Fruit fly (Drosophila melanogaster) whole organism, embryonic: ENCODE results near the gene Polr2I.

Experiments
- Atf6 ChIP-seq: fragments of 200-800 bp; sonication (Bioruptor generic); IDR thresholded peaks from 2 replicates; pipeline ENCODE4 v1.3.6; 2022; ENCODE audit warnings: missing biosample characterization, missing genetic modification characterization
- BEAF-32 ChIP-seq: fragments of 200-800 bp; sonication (Bioruptor generic); optimal IDR thresholded peaks from 3 replicates; lab custom pipeline; 2017; ENCODE audit warnings: missing biosample characterization, missing genetic modification characterization, mild to moderate bottlenecking, moderate library complexity, missing genetic modification reagents
- CG1024 ChIP-seq: fragments of 200-800 bp; sonication (Bioruptor generic); IDR thresholded peaks from 2 replicates; pipeline ENCODE4 v1.3.6; 2022; ENCODE audit warnings: missing biosample characterization, missing genetic modification characterization
- CG12104 ChIP-seq: fragments of 200-800 bp; sonication (Bioruptor generic); optimal IDR thresholded peaks from 3 replicates; lab custom pipeline; 2016; ENCODE audit warnings: missing biosample characterization, missing genetic modification characterization
- CG12391 ChIP-seq: fragments of 200-800 bp; sonication (Bioruptor generic); optimal IDR thresholded peaks from 3 replicates; lab custom pipeline; 2018; ENCODE audit warnings: missing biosample characterization, mild to moderate bottlenecking, missing genetic modification characterization, moderate library complexity
- CG12659 ChIP-seq: fragments of 200-800 bp; sonication (Bioruptor generic); optimal IDR thresholded peaks from 3 replicates; lab custom pipeline; 2017; ENCODE audit warnings: mild to moderate bottlenecking, missing biosample characterization, missing genetic modification reagents, missing genetic modification characterization
- CG13287 ChIP-seq: fragments of 200-800 bp; sonication (Bioruptor generic); IDR thresholded peaks from 2 replicates; pipeline ENCODE4 v1.3.6; 2022; ENCODE audit warnings: missing biosample characterization, missing genetic modification characterization; ENCODE audit not compliant: partially characterized antibody
- CG14441 ChIP-seq: fragments of 200-800 bp; sonication (Bioruptor generic); IDR thresholded peaks from 2 replicates; pipeline ENCODE4 v1.3.6; 2022; ENCODE audit warnings: missing biosample characterization, missing genetic modification characterization
- CG1602 ChIP-seq: fragments of 200-800 bp; sonication (Bioruptor generic); optimal IDR thresholded peaks from 3 replicates; lab custom pipeline; 2016; ENCODE audit warnings: missing biosample characterization, missing genetic modification characterization
- CG17186 ChIP-seq: fragments of 200-800 bp; sonication (Bioruptor generic); optimal IDR thresholded peaks from 3 replicates; lab custom pipeline; 2017; ENCODE audit warnings: missing biosample characterization, missing genetic modification reagents, missing genetic modification characterization
- CG17829 ChIP-seq: fragments of 200-800 bp; optimal IDR thresholded peaks from 2 replicates; lab custom pipeline; 2019; ENCODE audit warnings: missing biosample characterization, mild to moderate bottlenecking, missing genetic modification characterization, moderate library complexity
- CG2116 ChIP-seq: fragments of 200-800 bp; sonication (Bioruptor generic); optimal IDR thresholded peaks from 3 replicates; lab custom pipeline; 2018; ENCODE audit warnings: missing biosample characterization, mild to moderate bottlenecking, missing genetic modification characterization
- CG2875 ChIP-seq: fragments of 200-800 bp; sonication (Bioruptor generic); optimal IDR thresholded peaks from 2 replicates; lab custom pipeline; 2017; ENCODE audit warnings: missing biosample characterization, mild to moderate bottlenecking, missing genetic modification characterization, missing genetic modification reagents
- CG30403 ChIP-seq: fragments of 200-800 bp; sonication (Bioruptor generic); optimal IDR thresholded peaks from 3 replicates; lab custom pipeline; 2016; ENCODE audit warnings: missing biosample characterization, missing genetic modification characterization
- CG4360 ChIP-seq: fragments of 200-800 bp; sonication (Bioruptor generic); IDR thresholded peaks from 2 replicates; pipeline ENCODE4 v1.3.6; 2022; ENCODE audit warnings: missing biosample characterization, missing genetic modification characterization
- CG4617 ChIP-seq: fragments of 200-800 bp; sonication (Bioruptor generic); optimal IDR thresholded peaks from 3 replicates; lab custom pipeline; 2016; ENCODE audit warnings: missing biosample characterization, missing genetic modification characterization, borderline replicate concordance
- CG5245 ChIP-seq: fragments of 200-800 bp; sonication (Bioruptor generic); optimal IDR thresholded peaks from 3 replicates; lab custom pipeline; 2016; ENCODE audit warnings: missing biosample characterization, missing genetic modification characterization
- CG6791 ChIP-seq: fragments of 200-800 bp; sonication (Bioruptor generic); IDR thresholded peaks from 3 replicates; pipeline ENCODE4 v1.3.6; 2022; ENCODE audit warnings: missing biosample characterization, missing genetic modification characterization; ENCODE audit not compliant: partially characterized antibody
- CG8089 ChIP-seq: fragments of 200-800 bp; sonication (Bioruptor generic); optimal IDR thresholded peaks from 3 replicates; lab custom pipeline; 2016; ENCODE audit warnings: missing biosample characterization, missing genetic modification characterization
- CG8290 ChIP-seq, 3 experiments: fragments of 200-800 bp; sonication (Bioruptor generic); optimal IDR thresholded peaks; 2 replicates each; lab custom pipeline; 2016 to 2019; ENCODE audit warnings: missing biosample characterization in 3 of 3, missing genetic modification characterization in 3 of 3, mild to moderate bottlenecking in 2 of 3, moderate library complexity in 1 of 3
- Drgx ChIP-seq: fragments of 200-800 bp; sonication (Bioruptor generic); IDR thresholded peaks from 2 replicates; pipeline ENCODE4 v1.3.6; 2022; ENCODE audit warnings: missing biosample characterization, missing genetic modification characterization
- E2f2 ChIP-seq: fragments of 200-800 bp; sonication (Bioruptor generic); IDR thresholded peaks from 2 replicates; pipeline ENCODE4 v1.3.6; 2022; ENCODE audit warnings: missing biosample characterization, missing genetic modification characterization
- Elba2 ChIP-seq: fragments of 200-800 bp; sonication (Bioruptor generic); optimal IDR thresholded peaks from 3 replicates; lab custom pipeline; 2016; ENCODE audit warnings: missing biosample characterization, missing genetic modification characterization
- Ets97D ChIP-seq: fragments of 200-800 bp; sonication (Bioruptor generic); optimal IDR thresholded peaks from 3 replicates; lab custom pipeline; 2016; ENCODE audit warnings: missing biosample characterization, missing genetic modification characterization
- H15 ChIP-seq: fragments of 200-800 bp; sonication (Bioruptor generic); IDR thresholded peaks from 3 replicates; pipeline ENCODE4 v1.3.6; 2022; ENCODE audit warnings: missing biosample characterization, missing genetic modification characterization
- HmgD ChIP-seq: fragments of 200-800 bp; sonication (Bioruptor generic); optimal IDR thresholded peaks from 3 replicates; lab custom pipeline; 2016; ENCODE audit warnings: missing biosample characterization, missing genetic modification characterization
- Hr3 ChIP-seq: fragments of 200-800 bp; sonication (Bioruptor generic); optimal IDR thresholded peaks from 3 replicates; lab custom pipeline; 2016; ENCODE audit warnings: missing biosample characterization, missing genetic modification characterization
- Hr51 ChIP-seq, 2 experiments: fragments of 200-800 bp; sonication (Bioruptor generic); optimal IDR thresholded peaks; 2 replicates in 1 of 2; 3 replicates in 1 of 2; lab custom pipeline; 2016 to 2018; ENCODE audit warnings: missing biosample characterization in 2 of 2, missing genetic modification characterization in 2 of 2, mild to moderate bottlenecking in 1 of 2, moderate library complexity in 1 of 2
- MTF-1 ChIP-seq: fragments of 200-800 bp; sonication (Bioruptor generic); optimal IDR thresholded peaks from 2 replicates; lab custom pipeline; 2018; ENCODE audit warnings: missing biosample characterization, mild to moderate bottlenecking, missing genetic modification characterization, borderline replicate concordance
- NfI ChIP-seq: fragments of 200-800 bp; sonication (Bioruptor generic); optimal IDR thresholded peaks from 3 replicates; lab custom pipeline; 2018; ENCODE audit warnings: missing biosample characterization, mild to moderate bottlenecking, missing genetic modification characterization, moderate library complexity
- Oli ChIP-seq: fragments of 200-800 bp; sonication (Bioruptor generic); optimal IDR thresholded peaks from 2 replicates; lab custom pipeline; 2018; ENCODE audit warnings: missing biosample characterization, mild to moderate bottlenecking, missing genetic modification characterization, moderate library complexity
- ase ChIP-seq: fragments of 200-800 bp; sonication (Bioruptor generic); IDR thresholded peaks from 3 replicates; pipeline ENCODE4 v1.3.6; 2022; ENCODE audit warnings: missing biosample characterization, missing genetic modification characterization
- da ChIP-seq: fragments of 200-800 bp; sonication (Bioruptor generic); optimal IDR thresholded peaks from 2 replicates; lab custom pipeline; 2016; ENCODE audit warnings: missing biosample characterization, missing genetic modification characterization
- hbn ChIP-seq: fragments of 200-800 bp; sonication (Bioruptor generic); IDR thresholded peaks from 2 replicates; pipeline ENCODE4 v1.3.6; 2022; ENCODE audit warnings: missing biosample characterization, missing genetic modification characterization; ENCODE audit not compliant: partially characterized antibody
- insv ChIP-seq, 2 experiments: fragments of 200-800 bp; sonication (Bioruptor generic); optimal IDR thresholded peaks; 3 replicates each; lab custom pipeline; 2016 to 2018; ENCODE audit warnings: missing biosample characterization in 2 of 2, missing genetic modification characterization in 2 of 2
- knrl ChIP-seq: fragments of 200-800 bp; sonication (Bioruptor generic); IDR thresholded peaks from 3 replicates; pipeline ENCODE4 v1.3.6; 2022; ENCODE audit warnings: missing biosample characterization, missing genetic modification characterization; ENCODE audit not compliant: partially characterized antibody
- maf-S ChIP-seq: fragments of 200-800 bp; sonication (Bioruptor generic); optimal IDR thresholded peaks from 2 replicates; lab custom pipeline; 2016; ENCODE audit warnings: missing biosample characterization, missing genetic modification characterization
- mld ChIP-seq: fragments of 200-800 bp; sonication (Bioruptor generic); IDR thresholded peaks from 3 replicates; pipeline ENCODE4 v1.3.6; 2022; ENCODE audit warnings: missing biosample characterization, missing genetic modification characterization; ENCODE audit not compliant: partially characterized antibody
- oc ChIP-seq: fragments of 200-800 bp; sonication (Bioruptor generic); optimal IDR thresholded peaks from 2 replicates; lab custom pipeline; 2018; ENCODE audit warnings: missing biosample characterization, mild to moderate bottlenecking, missing genetic modification characterization, moderate library complexity
- phol ChIP-seq: fragments of 200-800 bp; sonication (Bioruptor generic); optimal IDR thresholded peaks from 3 replicates; lab custom pipeline; 2018; ENCODE audit warnings: missing biosample characterization, mild to moderate bottlenecking, missing genetic modification characterization, moderate library complexity
- pzg ChIP-seq: fragments of 200-800 bp; sonication (Bioruptor generic); optimal IDR thresholded peaks from 3 replicates; lab custom pipeline; 2018; ENCODE audit warnings: missing biosample characterization, mild to moderate bottlenecking, missing genetic modification characterization, moderate library complexity
- repo ChIP-seq: fragments of 200-800 bp; sonication (Bioruptor generic); optimal IDR thresholded peaks from 2 replicates; lab custom pipeline; 2016; ENCODE audit warnings: missing biosample characterization, missing genetic modification characterization
- sna ChIP-seq: fragments of 200-800 bp; sonication (Bioruptor generic); IDR thresholded peaks from 2 replicates; pipeline ENCODE4 v1.3.6; 2022; ENCODE audit warnings: missing biosample characterization, missing genetic modification characterization; ENCODE audit not compliant: partially characterized antibody
- twi ChIP-seq: fragments of 200-800 bp; optimal IDR thresholded peaks from 2 replicates; lab custom pipeline; 2019; ENCODE audit warnings: missing biosample characterization, mild to moderate bottlenecking, missing genetic modification characterization, moderate library complexity
- zen ChIP-seq: fragments of 200-800 bp; sonication (Bioruptor generic); optimal IDR thresholded peaks from 3 replicates; lab custom pipeline; 2018; ENCODE audit warnings: missing biosample characterization, mild to moderate bottlenecking, missing genetic modification characterization, moderate library complexity

Polr2I gene

dm6 chr3R:14311027-14311426, 2.1 kb downstream of the Polr2I start (continued):
- no peak for TF ChIP-seq Hr51 (GFP tag; optimal IDR thresholded peaks at IDR 0.05; lab: Kevin White, UChicago)
- TF ChIP-seq Elba2 (GFP tag; lab: Kevin White, UChicago) = no peak
- TF ChIP-seq oc (tag; lab: Kevin White, UChicago) = no peak
- TF ChIP-seq mld (GFP tag; lab: Robert Waterston, UW) = no peak
- TF ChIP-seq CG1602 (GFP tag; lab: Kevin White, UChicago) = no peak
- TF ChIP-seq CG8290 (GFP tag; optimal IDR thresholded peaks at IDR 0.05; lab: Kevin White, UChicago) = no peak
- TF ChIP-seq CG8290 (tag; optimal IDR thresholded peaks at IDR 0.05; lab: Kevin White, UChicago) = no peak
- TF ChIP-seq CG12104 (GFP tag; lab: Kevin White, UChicago) = no peak
- TF ChIP-seq Atf6 (GFP tag; lab: Robert Waterston, UW) = no peak
- TF ChIP-seq CG14441 = 0 out of 2 replicates have a peak, but pooled peaks have one; percentile 23
- no peak for TF ChIP-seq ase (GFP tag; lab: Robert Waterston, UW)
- TF ChIP-seq da (GFP tag; lab: Kevin White, UChicago) = no peak
- TF ChIP-seq CG5245 (GFP tag; lab: Kevin White, UChicago) = no peak
- TF ChIP-seq maf-S (GFP tag; lab: Kevin White, UChicago) = no peak
- TF ChIP-seq H15 = no peak
- no peak for TF ChIP-seq MTF-1
- TF ChIP-seq Oli (tag; lab: Kevin White, UChicago) = no peak
- no peak for TF ChIP-seq CG8089 (GFP tag; lab: Kevin White, UChicago)

- TF ChIP-seq NfI (no peak), knrl (GFP tag; lab: Robert Waterston, UW) (0 out of 3 replicates have a peak, but pooled peaks have one; percentile 8), CG6791 (GFP tag; lab: Robert Waterston, UW) (peak; percentile 24; the same call in 1 of the 3 replicates)
These were observed 5.7 kb downstream of the Polr2I start, which contains the start of gene Crz for dm6 chr3R:14314554-14314953. Gene Crz, plus strand, starts transcription at chr3R:14314854.

dm6 chr3R:14315912-14316444, 7.1 kb downstream of the Polr2I start, which contains the start of gene Set8:
Gene Set8, plus strand, starts transcription at chr3R:14316038.
- TF ChIP-seq repo (GFP tag; lab: Kevin White, UChicago) (no peak), CG13287 (GFP tag; lab: Robert Waterston, UW) (peak; percentile 57; the same call in 1 of the 2 replicates), CG4617 (GFP tag; lab: Kevin White, UChicago) (peak; percentile 91), Ets97D (GFP tag; lab: Kevin White, UChicago) (peak; percentile 68), HmgD (GFP tag; lab: Kevin White, UChicago) (peak; percentile 25), Drgx (GFP tag; lab: Robert Waterston, UW) (peak; percentile 63; the same call in 1 of the 2 replicates), BEAF-32 (GFP tag; lab: Kevin White, UChicago) (peak; percentile 41), CG17186 (peak; percentile 18), hbn (GFP tag; lab: Robert Waterston, UW) (peak; percentile 35; the same call in 1 of the 2 replicates), Hr3 (GFP tag; lab: Kevin White, UChicago) (peak; percentile 4), phol (tag; lab: Kevin White, UChicago) (peak; percentile 54), CG30403 (GFP tag; lab: Kevin White, UChicago) (peak; percentile 1), CG2116 (GFP tag; lab: Kevin White, UChicago) (peak; percentile 25), CG2875 (no peak), CG1024 (GFP tag; lab: Robert Waterston, UW) (no peak), twi (no peak), zen (tag; lab: Kevin White, UChicago) (peak; percentile 40), CG4360 (GFP tag; lab: Robert Waterston, UW) (peak; percentile 88), CG8290 (GFP tag; optimal IDR thresholded peaks at IDR 0.05; lab: Kevin White, UChicago) (peak; percentile 19), CG8290 (tag; optimal IDR thresholded peaks at IDR 0.05; lab: Kevin White, UChicago) (no peak), pzg (GFP tag; lab: Kevin White, UChicago) (peak; percentile 83), CG12659 (GFP tag; lab: Kevin White, UChicago) (peak; percentile 60), E2f2 (GFP tag; lab: Robert Waterston, UW) (0 out of 2 replicates have a peak, but pooled peaks have one; percentile 30), sna (GFP tag; lab: Robert Waterston, UW) (peak; percentile 31; the same call in 1 of the 2 replicates), CG12391 (tag; lab: Kevin White, UChicago) (peak; percentile 18), insv (GFP tag; optimal IDR thresholded peaks at IDR 0.05; lab: Kevin White, UChicago) (peak in 1 of 2 experiments; percentile 7), CG17829 (peak; percentile 5)
